Fruit fly (Drosophila melanogaster) whole organism, embryonic: ENCODE results near the gene CG14000.

Experiments
- Adf1 ChIP-seq: fragments of 200-800 bp; sonication (Bioruptor generic); IDR thresholded peaks from 2 replicates; pipeline ENCODE4 v1.3.6; 2022; ENCODE audit warnings: missing biosample characterization, missing genetic modification characterization
- Atf3 ChIP-seq: fragments of 200-800 bp; sonication (Bioruptor generic); optimal IDR thresholded peaks from 3 replicates; lab custom pipeline; 2016; ENCODE audit warnings: missing biosample characterization, missing genetic modification characterization
- CG10209 ChIP-seq: fragments of 200-800 bp; sonication (Bioruptor generic); optimal IDR thresholded peaks from 3 replicates; lab custom pipeline; 2017; ENCODE audit warnings: missing biosample characterization, mild to moderate bottlenecking, missing genetic modification characterization, missing genetic modification reagents
- CG12104 ChIP-seq: fragments of 200-800 bp; sonication (Bioruptor generic); optimal IDR thresholded peaks from 3 replicates; lab custom pipeline; 2016; ENCODE audit warnings: missing biosample characterization, missing genetic modification characterization
- CG14441 ChIP-seq: fragments of 200-800 bp; sonication (Bioruptor generic); IDR thresholded peaks from 2 replicates; pipeline ENCODE4 v1.3.6; 2022; ENCODE audit warnings: missing biosample characterization, missing genetic modification characterization
- CG17385 ChIP-seq: fragments of 200-800 bp; sonication (Bioruptor generic); optimal IDR thresholded peaks from 3 replicates; lab custom pipeline; 2018; ENCODE audit warnings: missing biosample characterization, mild to moderate bottlenecking, missing genetic modification characterization
- CG18262 ChIP-seq: fragments of 200-800 bp; optimal IDR thresholded peaks from 3 replicates; lab custom pipeline; 2019; ENCODE audit warnings: missing biosample characterization, mild to moderate bottlenecking, missing genetic modification characterization, moderate library complexity
- CG1832 ChIP-seq: fragments of 200-800 bp; sonication (Bioruptor generic); optimal IDR thresholded peaks from 2 replicates; lab custom pipeline; 2017; ENCODE audit warnings: missing biosample characterization, mild to moderate bottlenecking, missing genetic modification characterization, inconsistent platforms
- CG2202 ChIP-seq: fragments of 200-800 bp; sonication (Bioruptor generic); optimal IDR thresholded peaks from 2 replicates; lab custom pipeline; 2018; ENCODE audit warnings: missing biosample characterization, mild to moderate bottlenecking, missing genetic modification characterization
- CG32532 ChIP-seq: fragments of 200-800 bp; sonication (Bioruptor generic); IDR thresholded peaks from 2 replicates; pipeline ENCODE4 v1.3.6; 2022; ENCODE audit warnings: missing biosample characterization, missing genetic modification characterization
- CG33557 ChIP-seq: fragments of 200-800 bp; sonication (Bioruptor generic); optimal IDR thresholded peaks from 2 replicates; lab custom pipeline; 2019; ENCODE audit warnings: missing biosample characterization, mild to moderate bottlenecking, missing genetic modification characterization, moderate library complexity
- CG34422 ChIP-seq: fragments of 200-800 bp; sonication (Bioruptor generic); IDR thresholded peaks from 3 replicates; pipeline ENCODE4 v1.3.6; 2022; ENCODE audit warnings: missing biosample characterization, missing genetic modification characterization
- CG3995 ChIP-seq: fragments of 200-800 bp; sonication (Bioruptor generic); optimal IDR thresholded peaks from 3 replicates; lab custom pipeline; 2016; ENCODE audit warnings: missing biosample characterization, missing genetic modification characterization
- CG6765 ChIP-seq: fragments of 200-800 bp; sonication (Bioruptor generic); optimal IDR thresholded peaks from 3 replicates; lab custom pipeline; 2017; ENCODE audit warnings: missing biosample characterization, mild to moderate bottlenecking, missing genetic modification characterization
- CG9437 ChIP-seq: fragments of 200-800 bp; sonication (Bioruptor generic); optimal IDR thresholded peaks from 2 replicates; lab custom pipeline; 2018; ENCODE audit warnings: missing biosample characterization, mild to moderate bottlenecking, missing genetic modification characterization
- CHES-1-like ChIP-seq: fragments of 200-800 bp; sonication (Bioruptor generic); optimal IDR thresholded peaks from 2 replicates; lab custom pipeline; 2016; ENCODE audit warnings: missing biosample characterization, missing genetic modification characterization
- CoRest ChIP-seq: fragments of 200-800 bp; sonication (Bioruptor generic); optimal IDR thresholded peaks from 3 replicates; lab custom pipeline; 2018; ENCODE audit warnings: missing biosample characterization, mild to moderate bottlenecking, missing genetic modification characterization, moderate library complexity
- Dll ChIP-seq: fragments of 200-800 bp; sonication (Bioruptor generic); IDR thresholded peaks from 4 replicates; pipeline ENCODE4 v1.3.6; 2022; ENCODE audit warnings: missing biosample characterization, missing genetic modification characterization; ENCODE audit not compliant: partially characterized antibody
- Kr ChIP-seq: fragments of 200-800 bp; sonication (Bioruptor generic); optimal IDR thresholded peaks from 2 replicates; lab custom pipeline; 2017; ENCODE audit warnings: missing biosample characterization, mild to moderate bottlenecking, missing genetic modification characterization
- Lpt ChIP-seq: fragments of >200 bp; optimal IDR thresholded peaks from 2 replicates; lab custom pipeline; 2018; ENCODE audit warnings: missing biosample characterization, missing genetic modification characterization
- Mes4 ChIP-seq: fragments of 200-800 bp; sonication (Bioruptor generic); optimal IDR thresholded peaks from 2 replicates; lab custom pipeline; 2016; ENCODE audit warnings: missing biosample characterization, missing genetic modification characterization
- Myb ChIP-seq: fragments of 200-800 bp; sonication (Bioruptor generic); optimal IDR thresholded peaks from 2 replicates; lab custom pipeline; 2016; ENCODE audit warnings: missing biosample characterization, missing genetic modification characterization
- NC2α ChIP-seq: fragments of 200-800 bp; sonication (Bioruptor generic); optimal IDR thresholded peaks from 2 replicates; lab custom pipeline; 2016; ENCODE audit warnings: missing biosample characterization, missing genetic modification characterization
- Nf-YA ChIP-seq: fragments of 200-800 bp; sonication (Bioruptor generic); IDR thresholded peaks from 2 replicates; pipeline ENCODE4 v1.3.6; 2022; ENCODE audit warnings: missing biosample characterization, missing genetic modification characterization
- Scr ChIP-seq: fragments of 200-800 bp; sonication (Bioruptor generic); IDR thresholded peaks from 2 replicates; pipeline ENCODE4 v1.3.6; 2022; ENCODE audit warnings: missing biosample characterization, missing genetic modification characterization; ENCODE audit not compliant: partially characterized antibody
- Sox102F ChIP-seq: fragments of 200-800 bp; sonication (Bioruptor generic); optimal IDR thresholded peaks from 2 replicates; lab custom pipeline; 2018; ENCODE audit warnings: missing biosample characterization, mild to moderate bottlenecking, missing genetic modification characterization, moderate library complexity
- Sry-β ChIP-seq: fragments of 200-800 bp; sonication (Bioruptor generic); optimal IDR thresholded peaks from 2 replicates; lab custom pipeline; 2018; ENCODE audit warnings: missing biosample characterization, mild to moderate bottlenecking, missing genetic modification characterization, moderate library complexity
- Ssrp ChIP-seq: fragments of 200-800 bp; sonication (Bioruptor generic); optimal IDR thresholded peaks from 2 replicates; lab custom pipeline; 2018; ENCODE audit warnings: missing biosample characterization, mild to moderate bottlenecking, missing genetic modification characterization, moderate library complexity
- Vsx1 ChIP-seq: fragments of 200-800 bp; sonication (Bioruptor generic); optimal IDR thresholded peaks from 2 replicates; lab custom pipeline; 2017; ENCODE audit warnings: missing biosample characterization, mild to moderate bottlenecking, missing genetic modification characterization, missing genetic modification reagents
- bbx ChIP-seq: fragments of 200-800 bp; sonication (Bioruptor generic); IDR thresholded peaks from 2 replicates; pipeline ENCODE4 v1.3.6; 2022; ENCODE audit warnings: missing biosample characterization, missing genetic modification characterization; ENCODE audit not compliant: partially characterized antibody
- chm ChIP-seq: fragments of 200-800 bp; sonication (Bioruptor generic); IDR thresholded peaks from 2 replicates; pipeline ENCODE4 v1.3.6; 2022; ENCODE audit warnings: missing biosample characterization, missing genetic modification characterization
- croc ChIP-seq: fragments of 200-800 bp; sonication (Bioruptor generic); conservative IDR thresholded peaks from 3 replicates; pipeline ENCODE4 v1.3.6; 2022; ENCODE audit warnings: missing biosample characterization, missing genetic modification characterization
- da ChIP-seq: fragments of 200-800 bp; sonication (Bioruptor generic); optimal IDR thresholded peaks from 2 replicates; lab custom pipeline; 2016; ENCODE audit warnings: missing biosample characterization, missing genetic modification characterization
- dimm ChIP-seq: fragments of 200-800 bp; sonication (Bioruptor generic); IDR thresholded peaks from 2 replicates; pipeline ENCODE4 v1.3.6; 2022; ENCODE audit warnings: missing biosample characterization, missing genetic modification characterization
- dmrt11E ChIP-seq: fragments of 200-800 bp; sonication (Bioruptor generic); optimal IDR thresholded peaks from 3 replicates; lab custom pipeline; 2018; ENCODE audit warnings: missing biosample characterization, mild to moderate bottlenecking, missing genetic modification characterization, moderate library complexity
- gsb ChIP-seq: fragments of 200-800 bp; sonication (Bioruptor generic); IDR thresholded peaks from 2 replicates; pipeline ENCODE4 v1.3.6; 2022; ENCODE audit warnings: missing biosample characterization, missing genetic modification characterization
- gt ChIP-seq: fragments of 200-800 bp; sonication (Bioruptor generic); IDR thresholded peaks from 2 replicates; pipeline ENCODE4 v1.3.6; 2022; ENCODE audit warnings: missing biosample characterization, missing genetic modification characterization
- hb ChIP-seq: fragments of 200-800 bp; sonication (Bioruptor generic); IDR thresholded peaks from 3 replicates; pipeline ENCODE4 v1.3.6; 2022; ENCODE audit warnings: missing biosample characterization, missing genetic modification characterization; ENCODE audit not compliant: partially characterized antibody
- kah ChIP-seq: fragments of 200-800 bp; sonication (Bioruptor generic); optimal IDR thresholded peaks from 2 replicates; lab custom pipeline; 2018; ENCODE audit warnings: missing biosample characterization, mild to moderate bottlenecking, missing genetic modification characterization
- mld ChIP-seq: fragments of 200-800 bp; sonication (Bioruptor generic); IDR thresholded peaks from 3 replicates; pipeline ENCODE4 v1.3.6; 2022; ENCODE audit warnings: missing biosample characterization, missing genetic modification characterization; ENCODE audit not compliant: partially characterized antibody
- peb ChIP-seq: fragments of 200-800 bp; sonication (Bioruptor generic); IDR thresholded peaks from 2 replicates; pipeline ENCODE4 v1.3.6; 2022; ENCODE audit warnings: missing biosample characterization, missing genetic modification characterization
- pros ChIP-seq: fragments of 200-800 bp; sonication (Bioruptor generic); optimal IDR thresholded peaks from 3 replicates; lab custom pipeline; 2019; ENCODE audit warnings: missing biosample characterization, mild to moderate bottlenecking, missing genetic modification characterization, moderate library complexity
- pzg ChIP-seq: fragments of 200-800 bp; sonication (Bioruptor generic); optimal IDR thresholded peaks from 3 replicates; lab custom pipeline; 2018; ENCODE audit warnings: missing biosample characterization, mild to moderate bottlenecking, missing genetic modification characterization, moderate library complexity
- rib ChIP-seq: fragments of 200-800 bp; sonication (Bioruptor generic); IDR thresholded peaks from 2 replicates; pipeline ENCODE4 v1.3.6; 2022; ENCODE audit warnings: missing biosample characterization, missing genetic modification characterization
- row ChIP-seq: fragments of 200-800 bp; sonication (Bioruptor generic); IDR thresholded peaks from 3 replicates; pipeline ENCODE4 v1.3.6; 2022; ENCODE audit warnings: missing biosample characterization, missing genetic modification characterization
- run ChIP-seq: fragments of 200-800 bp; sonication (Bioruptor generic); optimal IDR thresholded peaks from 3 replicates; lab custom pipeline; 2018; ENCODE audit warnings: missing biosample characterization, mild to moderate bottlenecking, missing genetic modification characterization
- sisA ChIP-seq: fragments of 200-800 bp; sonication (Bioruptor generic); IDR thresholded peaks from 2 replicates; pipeline ENCODE4 v1.3.6; 2022; ENCODE audit warnings: missing biosample characterization, missing genetic modification characterization
- sqz ChIP-seq: fragments of 200-800 bp; sonication (Bioruptor generic); optimal IDR thresholded peaks from 3 replicates; lab custom pipeline; 2018; ENCODE audit warnings: missing biosample characterization, mild to moderate bottlenecking, missing genetic modification characterization
- ttk ChIP-seq: fragments of 200-800 bp; sonication (Bioruptor generic); IDR thresholded peaks from 2 replicates; pipeline ENCODE4 v2.1.2; 2022; ENCODE audit warnings: missing biosample characterization, missing genetic modification characterization
- zfh2 ChIP-seq: fragments of 200-800 bp; sonication (Bioruptor generic); optimal IDR thresholded peaks from 2 replicates; lab custom pipeline; 2016; ENCODE audit warnings: missing biosample characterization, missing genetic modification characterization

CG14000 gene

dm6 chr2L:5948775-5949526 is 38.9 kb upstream of the CG14000 start, which contains the start of gene CG9044 (continued):
- TF ChIP-seq gt (GFP tag; lab: Robert Waterston, UW) (no peak), CG17385 (GFP tag; lab: Kevin White, UChicago) (peak; percentile 97), peb (no peak), dmrt11E (tag; lab: Kevin White, UChicago) (peak; percentile 12), Mes4 (GFP tag; lab: Kevin White, UChicago) (no peak), Sry-β (GFP tag; lab: Kevin White, UChicago) (peak; percentile 8), zfh2 (GFP tag; lab: Kevin White, UChicago) (peak; percentile 83), croc (GFP tag; lab: Robert Waterston, UW) (peak; percentile 28; the same call in 1 of the 3 replicates), CG2202 (no peak), Dll (peak; percentile 97), chm (GFP tag; lab: Robert Waterston, UW) (no peak), Adf1 (no peak), Myb (GFP tag; lab: Kevin White, UChicago) (peak; percentile 59), CG32532 (GFP tag; lab: Robert Waterston, UW) (peak; percentile 62), CG10209 (peak; percentile 3), CoRest (no peak), CG1832 (GFP tag; lab: Kevin White, UChicago) (no peak), CHES-1-like (peak; percentile 76), Nf-YA (GFP tag; lab: Robert Waterston, UW) (no peak), gsb (GFP tag; lab: Robert Waterston, UW) (no peak), bbx (peak; percentile 88), CG18262 (tag; lab: Kevin White, UChicago) (no peak), CG12104 (peak; percentile 19), CG14441 (0 out of 2 replicates have a peak, but pooled peaks have one; percentile 24), CG3995 (peak; percentile 79), sqz (no peak), sisA (GFP tag; lab: Robert Waterston, UW) (peak; percentile 52), CG34422 (GFP tag; lab: Robert Waterston, UW) (peak; percentile 49; the same call in 1 of the 3 replicates), hb (GFP tag; lab: Robert Waterston, UW) (peak; percentile 89), mld (GFP tag; lab: Robert Waterston, UW) (peak; percentile 89), dimm (GFP tag; lab: Robert Waterston, UW) (no peak), pzg (peak; percentile 69), Atf3 (GFP tag; lab: Kevin White, UChicago) (peak; percentile 37), pros (GFP tag; lab: Kevin White, UChicago) (no peak), rib (GFP tag; lab: Robert Waterston, UW) (no peak), row (peak; percentile 94), Scr (GFP tag; lab: Robert Waterston, UW) (peak; percentile 96), CG33557 (GFP tag; lab: Kevin White, UChicago) (peak; percentile 7), Ssrp (tag; lab: Kevin White, UChicago) (peak; percentile 49), run (tag; lab: Kevin White, UChicago) (no peak), da (GFP tag; lab: Kevin White, UChicago) (no peak), CG6765 (GFP tag; lab: Kevin White, UChicago) (no peak), kah (no peak), Kr (no peak), Vsx1 (no peak), ttk (GFP tag; lab: Robert Waterston, UW) (no peak), CG9437 (GFP tag; lab: Kevin White, UChicago) (peak; percentile 54), Lpt (GFP tag; lab: Kevin White, UChicago) (no peak), Sox102F (no peak), NC2α (GFP tag; lab: Kevin White, UChicago) (peak; percentile 48)
